Fruit fly (Drosophila melanogaster) whole organism, embryonic: ENCODE data around the gene Ccz1.

ENCODE experiments used
- BtbVII ChIP-seq: fragments of 200-800 bp; sonication (Bioruptor generic); optimal IDR thresholded peaks from 3 replicates; lab custom pipeline; 2017; ENCODE audit warnings: missing biosample characterization, mild to moderate bottlenecking, missing genetic modification characterization
- Bteb2 ChIP-seq: fragments of 200-800 bp; sonication (Bioruptor generic); optimal IDR thresholded peaks from 2 replicates; lab custom pipeline; 2016; ENCODE audit warnings: missing biosample characterization, missing genetic modification characterization
- CG10209 ChIP-seq: fragments of 200-800 bp; sonication (Bioruptor generic); optimal IDR thresholded peaks from 3 replicates; lab custom pipeline; 2017; ENCODE audit warnings: missing biosample characterization, mild to moderate bottlenecking, missing genetic modification characterization, missing genetic modification reagents
- CG10274 ChIP-seq: fragments of 200-800 bp; sonication (Bioruptor generic); optimal IDR thresholded peaks from 3 replicates; lab custom pipeline; 2017; ENCODE audit warnings: missing biosample characterization, mild to moderate bottlenecking, missing genetic modification characterization
- CG13624 ChIP-seq: fragments of 200-800 bp; sonication (Bioruptor generic); optimal IDR thresholded peaks from 2 replicates; lab custom pipeline; 2016; ENCODE audit warnings: missing biosample characterization, missing genetic modification characterization
- CG16779 ChIP-seq: fragments of 200-800 bp; sonication (Bioruptor generic); IDR thresholded peaks from 2 replicates; pipeline ENCODE4 v1.3.6; 2022; ENCODE audit warnings: missing biosample characterization, missing genetic modification characterization
- CG16815 ChIP-seq: fragments of 200-800 bp; sonication (Bioruptor generic); optimal IDR thresholded peaks from 3 replicates; lab custom pipeline; 2017; ENCODE audit warnings: missing biosample characterization, mild to moderate bottlenecking, missing genetic modification characterization
- CG17385 ChIP-seq: fragments of 200-800 bp; sonication (Bioruptor generic); optimal IDR thresholded peaks from 3 replicates; lab custom pipeline; 2018; ENCODE audit warnings: missing biosample characterization, mild to moderate bottlenecking, missing genetic modification characterization
- CG2875 ChIP-seq: fragments of 200-800 bp; sonication (Bioruptor generic); optimal IDR thresholded peaks from 2 replicates; lab custom pipeline; 2017; ENCODE audit warnings: missing biosample characterization, mild to moderate bottlenecking, missing genetic modification characterization, missing genetic modification reagents
- CG3281 ChIP-seq: fragments of 200-800 bp; sonication (Bioruptor generic); optimal IDR thresholded peaks from 3 replicates; lab custom pipeline; 2017; ENCODE audit warnings: missing biosample characterization, mild to moderate bottlenecking, missing genetic modification characterization
- CG34422 ChIP-seq: fragments of 200-800 bp; sonication (Bioruptor generic); IDR thresholded peaks from 3 replicates; pipeline ENCODE4 v1.3.6; 2022; ENCODE audit warnings: missing biosample characterization, missing genetic modification characterization
- CG7372 ChIP-seq: fragments of 200-800 bp; sonication (Bioruptor generic); IDR thresholded peaks from 2 replicates; pipeline ENCODE4 v1.3.6; 2022; ENCODE audit warnings: missing biosample characterization, missing genetic modification characterization
- CG8359 ChIP-seq: fragments of 200-800 bp; sonication (Bioruptor generic); optimal IDR thresholded peaks from 2 replicates; lab custom pipeline; 2017; ENCODE audit warnings: missing biosample characterization, mild to moderate bottlenecking, missing genetic modification characterization, borderline replicate concordance
- CG9437 ChIP-seq: fragments of 200-800 bp; sonication (Bioruptor generic); optimal IDR thresholded peaks from 2 replicates; lab custom pipeline; 2018; ENCODE audit warnings: missing biosample characterization, mild to moderate bottlenecking, missing genetic modification characterization
- CG9727 ChIP-seq: fragments of 200-800 bp; sonication (Bioruptor generic); optimal IDR thresholded peaks from 3 replicates; lab custom pipeline; 2017; ENCODE audit warnings: missing biosample characterization, mild to moderate bottlenecking, missing genetic modification characterization
- CG9817 ChIP-seq: fragments of 200-800 bp; sonication (Bioruptor generic); optimal IDR thresholded peaks from 2 replicates; lab custom pipeline; 2018; ENCODE audit warnings: missing biosample characterization, mild to moderate bottlenecking, missing genetic modification characterization, moderate library complexity
- CTCF ChIP-seq: fragments of 200-800 bp; sonication (Bioruptor generic); optimal IDR thresholded peaks from 2 replicates; lab custom pipeline; 2017; ENCODE audit warnings: missing biosample characterization, mild to moderate bottlenecking, missing genetic modification characterization, moderate library complexity
- CoRest ChIP-seq: fragments of 200-800 bp; sonication (Bioruptor generic); optimal IDR thresholded peaks from 3 replicates; lab custom pipeline; 2018; ENCODE audit warnings: missing biosample characterization, mild to moderate bottlenecking, missing genetic modification characterization, moderate library complexity
- D19A ChIP-seq: fragments of 200-800 bp; optimal IDR thresholded peaks from 3 replicates; lab custom pipeline; 2019; ENCODE audit warnings: missing biosample characterization, mild to moderate bottlenecking, missing genetic modification characterization, moderate library complexity
- D19B ChIP-seq: fragments of 200-800 bp; sonication (Bioruptor generic); optimal IDR thresholded peaks from 2 replicates; lab custom pipeline; 2017; ENCODE audit warnings: missing biosample characterization, mild to moderate bottlenecking, missing genetic modification characterization
- Dbx ChIP-seq: fragments of 200-800 bp; sonication (Bioruptor generic); IDR thresholded peaks from 3 replicates; pipeline ENCODE4 v1.3.6; 2022; ENCODE audit warnings: missing biosample characterization, missing genetic modification characterization
- Dip3 ChIP-seq: fragments of 200-800 bp; sonication (Bioruptor generic); optimal IDR thresholded peaks from 3 replicates; lab custom pipeline; 2016; ENCODE audit warnings: missing biosample characterization, missing genetic modification characterization
- HLH3B ChIP-seq: fragments of 200-800 bp; sonication (Bioruptor generic); IDR thresholded peaks from 2 replicates; pipeline ENCODE4 v1.3.6; 2022; ENCODE audit warnings: missing biosample characterization, missing genetic modification characterization
- Jarid2 ChIP-seq: fragments of 200-800 bp; sonication (Bioruptor generic); optimal IDR thresholded peaks from 3 replicates; lab custom pipeline; 2017; ENCODE audit warnings: mild to moderate bottlenecking, missing biosample characterization, missing genetic modification reagents, missing genetic modification characterization
- Kr ChIP-seq: fragments of 200-800 bp; sonication (Bioruptor generic); optimal IDR thresholded peaks from 2 replicates; lab custom pipeline; 2017; ENCODE audit warnings: missing biosample characterization, mild to moderate bottlenecking, missing genetic modification characterization
- Meics ChIP-seq: fragments of 200-800 bp; sonication (Bioruptor generic); optimal IDR thresholded peaks from 2 replicates; lab custom pipeline; 2017; ENCODE audit warnings: missing biosample characterization, mild to moderate bottlenecking, missing genetic modification characterization
- Nf-YA ChIP-seq: fragments of 200-800 bp; sonication (Bioruptor generic); IDR thresholded peaks from 2 replicates; pipeline ENCODE4 v1.3.6; 2022; ENCODE audit warnings: missing biosample characterization, missing genetic modification characterization
- Oaz ChIP-seq: fragments of 200-800 bp; sonication (Bioruptor generic); IDR thresholded peaks from 2 replicates; pipeline ENCODE4 v1.3.6; 2022; ENCODE audit warnings: missing biosample characterization, missing genetic modification characterization
- Ptx1 ChIP-seq: fragments of 200-800 bp; sonication (Bioruptor generic); IDR thresholded peaks from 2 replicates; pipeline ENCODE4 v1.3.6; 2022; ENCODE audit warnings: missing biosample characterization, missing genetic modification characterization
- Ravus ChIP-seq: fragments of 200-800 bp; sonication (Bioruptor generic); IDR thresholded peaks from 2 replicates; pipeline ENCODE4 v1.3.6; 2022; ENCODE audit warnings: missing biosample characterization, missing genetic modification characterization
- Sin3A ChIP-seq: fragments of >200 bp; optimal IDR thresholded peaks from 2 replicates; lab custom pipeline; 2018
- Six4 ChIP-seq: fragments of 200-800 bp; sonication (Bioruptor generic); optimal IDR thresholded peaks from 2 replicates; lab custom pipeline; 2016; ENCODE audit warnings: missing biosample characterization, missing genetic modification characterization
- Sry-β ChIP-seq: fragments of 200-800 bp; sonication (Bioruptor generic); optimal IDR thresholded peaks from 2 replicates; lab custom pipeline; 2018; ENCODE audit warnings: missing biosample characterization, mild to moderate bottlenecking, missing genetic modification characterization, moderate library complexity
- Ssrp ChIP-seq: fragments of 200-800 bp; sonication (Bioruptor generic); optimal IDR thresholded peaks from 2 replicates; lab custom pipeline; 2018; ENCODE audit warnings: missing biosample characterization, mild to moderate bottlenecking, missing genetic modification characterization, moderate library complexity
- Vsx1 ChIP-seq: fragments of 200-800 bp; sonication (Bioruptor generic); optimal IDR thresholded peaks from 2 replicates; lab custom pipeline; 2017; ENCODE audit warnings: missing biosample characterization, mild to moderate bottlenecking, missing genetic modification characterization, missing genetic modification reagents
- Xbp1 ChIP-seq: fragments of 200-800 bp; sonication (Bioruptor generic); optimal IDR thresholded peaks from 3 replicates; lab custom pipeline; 2016; ENCODE audit warnings: missing biosample characterization, mild to moderate bottlenecking, missing genetic modification characterization
- bsh ChIP-seq, 2 experiments: fragments of 200-800 bp; sonication (Bioruptor generic); optimal IDR thresholded peaks; 2 replicates each; lab custom pipeline; 2017 to 2018; ENCODE audit warnings: mild to moderate bottlenecking in 2 of 2, missing biosample characterization in 2 of 2, missing genetic modification characterization in 2 of 2, moderate library complexity in 1 of 2
- cato ChIP-seq: fragments of 200-800 bp; sonication (Bioruptor generic); optimal IDR thresholded peaks from 2 replicates; lab custom pipeline; 2016; ENCODE audit warnings: missing biosample characterization, missing genetic modification characterization, borderline replicate concordance
- caup ChIP-seq: fragments of 200-800 bp; sonication (Bioruptor generic); optimal IDR thresholded peaks from 3 replicates; lab custom pipeline; 2017; ENCODE audit warnings: missing biosample characterization, mild to moderate bottlenecking, missing genetic modification characterization, moderate library complexity; ENCODE audit not compliant: severe bottlenecking
- danr ChIP-seq: fragments of 200-800 bp; sonication (Bioruptor generic); IDR thresholded peaks from 2 replicates; pipeline ENCODE4 v1.3.6; 2022; ENCODE audit warnings: missing biosample characterization, missing genetic modification characterization
- dysf ChIP-seq: fragments of 200-800 bp; sonication (Bioruptor generic); IDR thresholded peaks from 3 replicates; pipeline ENCODE4 v1.3.6; 2022; ENCODE audit warnings: missing biosample characterization, missing genetic modification characterization
- exex ChIP-seq: fragments of 200-800 bp; sonication (Bioruptor generic); optimal IDR thresholded peaks from 4 replicates; lab custom pipeline; 2018; ENCODE audit warnings: missing biosample characterization, mild to moderate bottlenecking, missing genetic modification characterization, moderate library complexity
- eyg ChIP-seq: fragments of 200-800 bp; sonication (Bioruptor generic); optimal IDR thresholded peaks from 3 replicates; lab custom pipeline; 2016; ENCODE audit warnings: missing biosample characterization, missing genetic modification characterization
- gt ChIP-seq: fragments of 200-800 bp; sonication (Bioruptor generic); IDR thresholded peaks from 2 replicates; pipeline ENCODE4 v1.3.6; 2022; ENCODE audit warnings: missing biosample characterization, missing genetic modification characterization
- hb ChIP-seq: fragments of 200-800 bp; sonication (Bioruptor generic); IDR thresholded peaks from 3 replicates; pipeline ENCODE4 v1.3.6; 2022; ENCODE audit warnings: missing biosample characterization, missing genetic modification characterization; ENCODE audit not compliant: partially characterized antibody
- hbn ChIP-seq: fragments of 200-800 bp; sonication (Bioruptor generic); IDR thresholded peaks from 2 replicates; pipeline ENCODE4 v1.3.6; 2022; ENCODE audit warnings: missing biosample characterization, missing genetic modification characterization; ENCODE audit not compliant: partially characterized antibody
- hth ChIP-seq: fragments of >200 bp; optimal IDR thresholded peaks from 2 replicates; lab custom pipeline; 2017; ENCODE audit warnings: inconsistent platforms
- lbe ChIP-seq: fragments of 200-800 bp; sonication (Bioruptor generic); optimal IDR thresholded peaks from 2 replicates; lab custom pipeline; 2016; ENCODE audit warnings: missing biosample characterization, mild to moderate bottlenecking, missing genetic modification characterization
- lov ChIP-seq, 2 experiments: fragments of 200-800 bp in 1 of 2; fragments of >200 bp in 1 of 2; sonication (Bioruptor generic) in 1 of 2; IDR thresholded peaks in 1 of 2; optimal IDR thresholded peaks in 1 of 2; 2 replicates in 1 of 2; 3 replicates in 1 of 2; pipeline versions ENCODE4 v1.3.6 to Lab custom; 2017 to 2022; ENCODE audit warnings: missing biosample characterization in 1 of 2, missing genetic modification characterization in 1 of 2
- luna ChIP-seq: fragments of 200-800 bp; sonication (Bioruptor generic); optimal IDR thresholded peaks from 2 replicates; lab custom pipeline; 2016; ENCODE audit warnings: missing biosample characterization, missing genetic modification characterization
- schlank ChIP-seq: fragments of 200-800 bp; sonication (Bioruptor generic); optimal IDR thresholded peaks from 2 replicates; lab custom pipeline; 2018; ENCODE audit warnings: missing biosample characterization, mild to moderate bottlenecking, missing genetic modification characterization
- sd ChIP-seq: fragments of 200-800 bp; sonication (Bioruptor generic); optimal IDR thresholded peaks from 3 replicates; lab custom pipeline; 2018; ENCODE audit warnings: missing biosample characterization, mild to moderate bottlenecking, missing genetic modification characterization, moderate library complexity

Gene Ccz1

dm6 chr3L:3882046-3882445, 16.9 kb downstream of the Ccz1 start (continued):
- TF ChIP-seq sd = no peak
- TF ChIP-seq Vsx1 (GFP tag; lab: Kevin White, UChicago) = no peak
- TF ChIP-seq CoRest (tag; lab: Kevin White, UChicago) = no peak
- no peak for TF ChIP-seq danr (GFP tag; lab: Robert Waterston, UW)
- no peak for TF ChIP-seq Ptx1 (GFP tag; lab: Robert Waterston, UW)
- TF ChIP-seq CTCF = no peak
- TF ChIP-seq CG3281 (GFP tag; lab: Kevin White, UChicago) = no peak
- no peak for TF ChIP-seq hth (lab: Kevin White, UChicago)
- no peak for TF ChIP-seq lbe (GFP tag; lab: Kevin White, UChicago)
- TF ChIP-seq CG7372 (GFP tag; lab: Robert Waterston, UW) = no peak
- TF ChIP-seq Jarid2 (GFP tag; lab: Kevin White, UChicago) = no peak
- TF ChIP-seq CG8359 (GFP tag; lab: Kevin White, UChicago) = no peak
- TF ChIP-seq Sry-β (GFP tag; lab: Kevin White, UChicago) = no peak
- TF ChIP-seq D19A = no peak
- TF ChIP-seq caup (GFP tag; lab: Kevin White, UChicago) = no peak
- no peak for TF ChIP-seq lov (optimal IDR thresholded peaks at IDR 0.05; lab: Kevin White, UChicago)
- no peak for TF ChIP-seq lov (GFP tag; IDR thresholded peaks at IDR 0.05; lab: Robert Waterston, UW)
- TF ChIP-seq luna (GFP tag; lab: Kevin White, UChicago) = no peak
- TF ChIP-seq CG2875 (GFP tag; lab: Kevin White, UChicago) = no peak
- no peak for TF ChIP-seq Dip3 (GFP tag; lab: Kevin White, UChicago)
- no peak for TF ChIP-seq hb (GFP tag; lab: Robert Waterston, UW)
- peak; percentile 35 for TF ChIP-seq CG9727
- no peak for TF ChIP-seq CG13624 (GFP tag; lab: Kevin White, UChicago)
- TF ChIP-seq bsh (GFP tag; optimal IDR thresholded peaks at IDR 0.05; lab: Kevin White, UChicago) = peak in 1 of 2 experiments; percentile 51
- no peak for TF ChIP-seq CG16815 (GFP tag; lab: Kevin White, UChicago)
- no peak for TF ChIP-seq Oaz
- TF ChIP-seq CG9817 = no peak
- 0 out of 2 replicates have a peak, but pooled peaks have one; percentile 9 for TF ChIP-seq HLH3B (GFP tag; lab: Robert Waterston, UW)
- no peak for TF ChIP-seq dysf (GFP tag; lab: Robert Waterston, UW)
- no peak for TF ChIP-seq Kr (GFP tag; lab: Kevin White, UChicago)
- peak; percentile 8 for TF ChIP-seq Six4 (GFP tag; lab: Kevin White, UChicago)
- TF ChIP-seq Sin3A (lab: Kevin White, UChicago) = no peak
- TF ChIP-seq schlank (tag; lab: Kevin White, UChicago) = no peak
- no peak for TF ChIP-seq CG9437 (GFP tag; lab: Kevin White, UChicago)
- TF ChIP-seq exex = no peak
- TF ChIP-seq Dbx (GFP tag; lab: Robert Waterston, UW) = no peak
- no peak for TF ChIP-seq CG16779 (GFP tag; lab: Robert Waterston, UW)
- TF ChIP-seq Nf-YA (GFP tag; lab: Robert Waterston, UW) = no peak
- TF ChIP-seq CG10209 (GFP tag; lab: Kevin White, UChicago) = no peak
- no peak for TF ChIP-seq hbn (GFP tag; lab: Robert Waterston, UW)
- no peak for TF ChIP-seq CG10274 (GFP tag; lab: Kevin White, UChicago)
- TF ChIP-seq BtbVII (GFP tag; lab: Kevin White, UChicago) = no peak
- TF ChIP-seq CG34422 = no peak
- TF ChIP-seq Ssrp = peak; percentile 6
- TF ChIP-seq Bteb2 (GFP tag; lab: Kevin White, UChicago) = no peak
- peak; percentile 13 for TF ChIP-seq Xbp1 (GFP tag; lab: Kevin White, UChicago)
- no peak for TF ChIP-seq gt (GFP tag; lab: Robert Waterston, UW)
- no peak for TF ChIP-seq eyg (GFP tag; lab: Kevin White, UChicago)
- no peak for TF ChIP-seq D19B (GFP tag; lab: Kevin White, UChicago)
- no peak for TF ChIP-seq CG17385
- TF ChIP-seq Meics = no peak
- TF ChIP-seq cato (GFP tag; lab: Kevin White, UChicago) = no peak
- no peak for TF ChIP-seq Ravus (GFP tag; lab: Robert Waterston, UW)
